Fruit fly (Drosophila melanogaster) whole organism, prepupa: ENCODE measurements around the gene Kcmf1.
A peak's percentile ranks its signal among the peaks of the same experiment; 100 is the strongest.

ENCODE experiments used
- CG10631 ChIP-seq: fragments of 200-800 bp; sonication (Bioruptor generic); optimal IDR thresholded peaks from 2 replicates; lab custom pipeline; 2016; ENCODE audit warnings: missing biosample characterization, missing genetic modification characterization
- CG11762 ChIP-seq: fragments of 200-800 bp; sonication (Bioruptor generic); optimal IDR thresholded peaks from 3 replicates; lab custom pipeline; 2016; ENCODE audit warnings: missing biosample characterization, missing genetic modification characterization; ENCODE audit not compliant: insufficient read depth
- CG11902 ChIP-seq: fragments of 200-800 bp; sonication (Bioruptor generic); optimal IDR thresholded peaks from 3 replicates; lab custom pipeline; 2016; ENCODE audit warnings: missing biosample characterization, missing genetic modification characterization
- CG15336 ChIP-seq: fragments of 200-800 bp; sonication (Bioruptor generic); IDR thresholded peaks from 2 replicates; pipeline ENCODE4 v1.3.6; 2022; ENCODE audit warnings: missing biosample characterization, missing genetic modification characterization
- CG1621 ChIP-seq: fragments of 200-800 bp; sonication (Bioruptor generic); optimal IDR thresholded peaks from 3 replicates; lab custom pipeline; 2018; ENCODE audit warnings: missing biosample characterization, mild to moderate bottlenecking, missing genetic modification characterization
- CG16779 ChIP-seq: fragments of 200-800 bp; sonication (Bioruptor generic); optimal IDR thresholded peaks from 3 replicates; lab custom pipeline; 2017; ENCODE audit warnings: missing biosample characterization, mild to moderate bottlenecking, missing genetic modification characterization
- CG3032 ChIP-seq: fragments of 200-800 bp; optimal IDR thresholded peaks from 2 replicates; lab custom pipeline; 2019; ENCODE audit warnings: missing biosample characterization, mild to moderate bottlenecking, missing genetic modification characterization, moderate library complexity
- CG31627 ChIP-seq: fragments of 200-800 bp; sonication (Bioruptor generic); optimal IDR thresholded peaks from 3 replicates; lab custom pipeline; 2016; ENCODE audit warnings: missing biosample characterization, missing genetic modification characterization
- CG32006 ChIP-seq: fragments of 200-800 bp; sonication (Bioruptor generic); optimal IDR thresholded peaks from 3 replicates; lab custom pipeline; 2017; ENCODE audit warnings: missing biosample characterization, mild to moderate bottlenecking, missing genetic modification characterization
- CG34406 ChIP-seq: fragments of 200-800 bp; sonication (Bioruptor generic); optimal IDR thresholded peaks from 3 replicates; lab custom pipeline; 2016; ENCODE audit warnings: missing biosample characterization, missing genetic modification characterization
- CG3919 ChIP-seq: fragments of 200-800 bp; sonication (Bioruptor generic); optimal IDR thresholded peaks from 3 replicates; lab custom pipeline; 2016; ENCODE audit warnings: missing biosample characterization, missing genetic modification characterization
- CG4318 ChIP-seq: fragments of 200-800 bp; sonication (Bioruptor generic); optimal IDR thresholded peaks from 3 replicates; lab custom pipeline; 2017; ENCODE audit warnings: missing biosample characterization, mild to moderate bottlenecking, missing genetic modification characterization
- CG6276 ChIP-seq: fragments of 200-800 bp; sonication (Bioruptor generic); optimal IDR thresholded peaks from 2 replicates; lab custom pipeline; 2017; ENCODE audit warnings: missing biosample characterization, mild to moderate bottlenecking, missing genetic modification characterization
- CG6808 ChIP-seq: fragments of 200-800 bp; sonication (Bioruptor generic); optimal IDR thresholded peaks from 3 replicates; lab custom pipeline; 2017; ENCODE audit warnings: missing biosample characterization, missing genetic modification characterization, mild to moderate bottlenecking, moderate library complexity, missing genetic modification reagents
- CG6854 ChIP-seq: fragments of 200-800 bp; sonication (Bioruptor generic); optimal IDR thresholded peaks from 2 replicates; lab custom pipeline; 2017; ENCODE audit warnings: missing biosample characterization, mild to moderate bottlenecking, missing genetic modification characterization
- CG7368 ChIP-seq: fragments of 200-800 bp; sonication (Bioruptor generic); optimal IDR thresholded peaks from 3 replicates; lab custom pipeline; 2016; ENCODE audit warnings: missing biosample characterization, missing genetic modification characterization
- CG8119 ChIP-seq: fragments of 200-800 bp; sonication (Bioruptor generic); IDR thresholded peaks from 3 replicates; pipeline ENCODE4 v1.3.6; 2022; ENCODE audit warnings: missing biosample characterization, missing genetic modification characterization
- CG8632 ChIP-seq: fragments of 200-800 bp; sonication (Bioruptor generic); optimal IDR thresholded peaks from 3 replicates; lab custom pipeline; 2016; ENCODE audit warnings: missing biosample characterization, missing genetic modification characterization
- Eip75B ChIP-seq: fragments of 200-800 bp; sonication (Bioruptor generic); optimal IDR thresholded peaks from 3 replicates; lab custom pipeline; 2016; ENCODE audit warnings: missing biosample characterization, missing genetic modification characterization
- Eip78C ChIP-seq: fragments of 200-800 bp; sonication (Bioruptor generic); peaks from one replicate; lab custom pipeline; 2016; ENCODE audit warnings: missing biosample characterization, missing genetic modification characterization
- Eip93F ChIP-seq: fragments of 200-800 bp; sonication (Bioruptor generic); optimal IDR thresholded peaks from 2 replicates; lab custom pipeline; 2016; ENCODE audit warnings: missing biosample characterization, mild to moderate bottlenecking, missing genetic modification characterization
- Ets21C ChIP-seq: fragments of 200-800 bp; sonication (Bioruptor generic); optimal IDR thresholded peaks from 3 replicates; lab custom pipeline; 2016; ENCODE audit warnings: missing biosample characterization, missing genetic modification characterization
- Ets96B ChIP-seq: fragments of 200-800 bp; optimal IDR thresholded peaks from 2 replicates; lab custom pipeline; 2019; ENCODE audit warnings: missing biosample characterization, mild to moderate bottlenecking, missing genetic modification characterization, moderate library complexity
- Gug ChIP-seq: fragments of 200-800 bp; sonication (Bioruptor generic); IDR thresholded peaks from 2 replicates; pipeline ENCODE4 v1.3.6; 2022; ENCODE audit warnings: missing biosample characterization, missing genetic modification characterization
- Hr39 ChIP-seq: fragments of 200-800 bp; sonication (Bioruptor generic); optimal IDR thresholded peaks from 2 replicates; lab custom pipeline; 2016; ENCODE audit warnings: missing biosample characterization, missing genetic modification characterization
- Hr4 ChIP-seq: fragments of 200-800 bp; sonication (Bioruptor generic); optimal IDR thresholded peaks from 3 replicates; lab custom pipeline; 2016; ENCODE audit warnings: missing biosample characterization, missing genetic modification characterization
- Lpt ChIP-seq: fragments of 200-800 bp; sonication (Bioruptor generic); optimal IDR thresholded peaks from 3 replicates; lab custom pipeline; 2016; ENCODE audit warnings: missing biosample characterization, missing genetic modification characterization
- Met ChIP-seq: fragments of 200-800 bp; sonication (Bioruptor generic); optimal IDR thresholded peaks from 3 replicates; lab custom pipeline; 2016; ENCODE audit warnings: missing biosample characterization, missing genetic modification characterization
- OdsH ChIP-seq: fragments of 200-800 bp; sonication (Bioruptor generic); optimal IDR thresholded peaks from 3 replicates; lab custom pipeline; 2016; ENCODE audit warnings: missing biosample characterization, missing genetic modification characterization
- Sox102F ChIP-seq: fragments of 200-800 bp; sonication (Bioruptor generic); optimal IDR thresholded peaks from 2 replicates; lab custom pipeline; 2016; ENCODE audit warnings: missing biosample characterization, mild to moderate bottlenecking, missing genetic modification characterization
- Sox15 ChIP-seq: fragments of 200-800 bp; sonication (Bioruptor generic); optimal IDR thresholded peaks from 3 replicates; lab custom pipeline; 2016; ENCODE audit warnings: missing biosample characterization, missing genetic modification characterization
- achi ChIP-seq: fragments of 200-800 bp; sonication (Bioruptor generic); optimal IDR thresholded peaks from 3 replicates; lab custom pipeline; 2016; ENCODE audit warnings: missing biosample characterization, missing genetic modification characterization
- acj6 ChIP-seq: fragments of 200-800 bp; sonication (Bioruptor generic); optimal IDR thresholded peaks from 3 replicates; lab custom pipeline; 2016; ENCODE audit warnings: missing biosample characterization, missing genetic modification characterization
- cyc ChIP-seq: fragments of 200-800 bp; sonication (Bioruptor generic); optimal IDR thresholded peaks from 3 replicates; lab custom pipeline; 2016; ENCODE audit warnings: missing biosample characterization, missing genetic modification characterization
- dac ChIP-seq: fragments of 200-800 bp; sonication (Bioruptor generic); optimal IDR thresholded peaks from 2 replicates; lab custom pipeline; 2017; ENCODE audit warnings: missing biosample characterization, mild to moderate bottlenecking, missing genetic modification characterization
- dsx ChIP-seq: fragments of 200-800 bp; optimal IDR thresholded peaks from 3 replicates; lab custom pipeline; 2019; ENCODE audit warnings: missing biosample characterization, mild to moderate bottlenecking, missing genetic modification characterization, moderate library complexity; ENCODE audit not compliant: poor library complexity, severe bottlenecking
- eg ChIP-seq: fragments of 200-800 bp; sonication (Bioruptor generic); IDR thresholded peaks from 3 replicates; pipeline ENCODE4 v1.3.6; 2022; ENCODE audit warnings: missing biosample characterization, missing genetic modification characterization
- esn ChIP-seq: fragments of 200-800 bp; sonication (Bioruptor generic); optimal IDR thresholded peaks from 2 replicates; lab custom pipeline; 2016; ENCODE audit warnings: missing biosample characterization, mild to moderate bottlenecking, missing genetic modification characterization, moderate library complexity
- fd59A ChIP-seq: fragments of 200-800 bp; sonication (Bioruptor generic); optimal IDR thresholded peaks from 2 replicates; lab custom pipeline; 2017; ENCODE audit warnings: missing biosample characterization, mild to moderate bottlenecking, missing genetic modification characterization, missing genetic modification reagents
- fd85E ChIP-seq: fragments of 200-800 bp; sonication (Bioruptor generic); optimal IDR thresholded peaks from 3 replicates; lab custom pipeline; 2016; ENCODE audit warnings: missing biosample characterization, missing genetic modification characterization
- fkh ChIP-seq: fragments of 200-800 bp; sonication (Bioruptor generic); optimal IDR thresholded peaks from 3 replicates; lab custom pipeline; 2017; ENCODE audit warnings: missing biosample characterization, mild to moderate bottlenecking, missing genetic modification characterization, moderate library complexity
- lz ChIP-seq: fragments of 200-800 bp; sonication (Bioruptor generic); optimal IDR thresholded peaks from 3 replicates; lab custom pipeline; 2016; ENCODE audit warnings: missing biosample characterization, missing genetic modification characterization
- net ChIP-seq: fragments of 200-800 bp; sonication (Bioruptor generic); optimal IDR thresholded peaks from 3 replicates; lab custom pipeline; 2016; ENCODE audit warnings: missing biosample characterization, missing genetic modification characterization
- salr ChIP-seq, 2 experiments: fragments of 200-800 bp; sonication (Bioruptor generic); optimal IDR thresholded peaks; 3 replicates each; lab custom pipeline; 2016 to 2018; ENCODE audit warnings: missing biosample characterization in 2 of 2, missing genetic modification characterization in 2 of 2, mild to moderate bottlenecking in 1 of 2
- ss ChIP-seq, 2 experiments: fragments of 200-800 bp; sonication (Bioruptor generic); optimal IDR thresholded peaks; 2 replicates in 1 of 2; 3 replicates in 1 of 2; lab custom pipeline; 2017 to 2018; ENCODE audit warnings: mild to moderate bottlenecking in 2 of 2, missing biosample characterization in 2 of 2, missing genetic modification characterization in 2 of 2, moderate library complexity in 1 of 2
- svp ChIP-seq: fragments of 200-800 bp; sonication (Bioruptor generic); peaks from one replicate; lab custom pipeline; 2016; ENCODE audit warnings: missing biosample characterization, missing genetic modification characterization
- topi ChIP-seq: fragments of 200-800 bp; sonication (Bioruptor generic); optimal IDR thresholded peaks from 3 replicates; lab custom pipeline; 2016; ENCODE audit warnings: missing biosample characterization, missing genetic modification characterization
- vri ChIP-seq: fragments of 200-800 bp; sonication (Bioruptor generic); optimal IDR thresholded peaks from 3 replicates; lab custom pipeline; 2016; ENCODE audit warnings: missing biosample characterization, mild to moderate bottlenecking, missing genetic modification characterization

The Kcmf1 gene

dm6 chr3R:9039448-9039847 lies 24.7 kb upstream of the Kcmf1 start, which contains the start of gene neur (continued):
- TF ChIP-seq CG6854 (GFP tag; lab: Kevin White, UChicago) (no peak), lz (GFP tag; lab: Kevin White, UChicago) (peak; percentile 41), CG10631 (GFP tag; lab: Kevin White, UChicago) (no peak), Sox15 (no peak), ss (GFP tag; optimal IDR thresholded peaks at IDR 0.05; lab: Kevin White, UChicago) (no peak), Ets21C (no peak), CG32006 (GFP tag; lab: Kevin White, UChicago) (no peak), Hr39 (peak; percentile 25), acj6 (GFP tag; lab: Kevin White, UChicago) (no peak), svp (GFP tag; lab: Kevin White, UChicago) (peak; percentile 85), CG6808 (no peak), Gug (no peak), CG8119 (GFP tag; lab: Robert Waterston, UW) (no peak), eg (GFP tag; lab: Robert Waterston, UW) (no peak), vri (GFP tag; lab: Kevin White, UChicago) (peak; percentile 28), CG7368 (GFP tag; lab: Kevin White, UChicago) (no peak), OdsH (GFP tag; lab: Kevin White, UChicago) (no peak), Sox102F (GFP tag; lab: Kevin White, UChicago) (no peak), net (GFP tag; lab: Kevin White, UChicago) (no peak), CG34406 (GFP tag; lab: Kevin White, UChicago) (no peak), CG11902 (no peak), CG6276 (GFP tag; lab: Kevin White, UChicago) (no peak), CG1621 (tag; lab: Kevin White, UChicago) (no peak), Met (GFP tag; lab: Kevin White, UChicago) (no peak), salr (GFP tag; optimal IDR thresholded peaks at IDR 0.05; lab: Kevin White, UChicago) (no peak), CG8632 (GFP tag; lab: Kevin White, UChicago) (no peak), CG3919 (GFP tag; lab: Kevin White, UChicago) (no peak)

dm6 chr3R:9038652-9039051 lies 23.9 kb upstream of the Kcmf1 start, which contains the start of gene hyx:
Gene hyx, plus strand, starts transcription at chr3R:9038760.
- TF ChIP-seq Eip78C (GFP tag; lab: Kevin White, UChicago) (peak; percentile 81), Sox102F (GFP tag; lab: Kevin White, UChicago) (no peak), vri (GFP tag; lab: Kevin White, UChicago) (no peak), Hr39 (peak; percentile 52), fd85E (no peak), CG4318 (GFP tag; lab: Kevin White, UChicago) (no peak), CG15336 (peak; percentile 19; the same call in 1 of the 2 replicates), Hr4 (GFP tag; lab: Kevin White, UChicago) (peak; percentile 53), Lpt (GFP tag; lab: Kevin White, UChicago) (peak; percentile 22), CG8119 (GFP tag; lab: Robert Waterston, UW) (no peak), CG7368 (GFP tag; lab: Kevin White, UChicago) (no peak), ss (GFP tag; optimal IDR thresholded peaks at IDR 0.05; lab: Kevin White, UChicago) (no peak), dsx (GFP tag; lab: Kevin White, UChicago) (no peak), svp (GFP tag; lab: Kevin White, UChicago) (peak; percentile 96), fkh (GFP tag; lab: Kevin White, UChicago) (no peak), CG11762 (GFP tag; lab: Kevin White, UChicago) (no peak), CG6854 (GFP tag; lab: Kevin White, UChicago) (no peak), Eip93F (GFP tag; lab: Kevin White, UChicago) (no peak), Eip75B (GFP tag; lab: Kevin White, UChicago) (peak; percentile 36), acj6 (GFP tag; lab: Kevin White, UChicago) (peak; percentile 30), esn (GFP tag; lab: Kevin White, UChicago) (peak; percentile 54), CG6808 (no peak), CG16779 (tag; lab: Kevin White, UChicago) (no peak), Met (GFP tag; lab: Kevin White, UChicago) (no peak), fd59A (GFP tag; lab: Kevin White, UChicago) (no peak), CG31627 (GFP tag; lab: Kevin White, UChicago) (peak; percentile 20), dac (GFP tag; lab: Kevin White, UChicago) (no peak), lz (GFP tag; lab: Kevin White, UChicago) (peak; percentile 12), achi (GFP tag; lab: Kevin White, UChicago) (peak; percentile 2), CG3032 (tag; lab: Kevin White, UChicago) (peak; percentile 36), topi (peak; percentile 40), eg (GFP tag; lab: Robert Waterston, UW) (peak; percentile 33; the same call in 2 of the 3 replicates), cyc (GFP tag; lab: Kevin White, UChicago) (peak; percentile 27), Ets96B (no peak), CG11902 (no peak), salr (GFP tag; optimal IDR thresholded peaks at IDR 0.05; lab: Kevin White, UChicago) (no peak), CG10631 (GFP tag; lab: Kevin White, UChicago) (peak; percentile 1), Sox15 (no peak)
